Worm (Caenorhabditis elegans) whole organism, young adult: ENCODE results near the gene Y7A5A.7.

ENCODE experiments used
- B0019.2 ChIP-seq: fragments of 200-800 bp; sonication (Bioruptor generic); conservative IDR thresholded peaks from 2 replicates; pipeline ENCODE4 v1.3.6; 2022; ENCODE audit warnings: missing genetic modification reagents, missing genetic modification characterization, missing compliant biosample characterization
- Y67H2A.10 ChIP-seq: fragments of 200-800 bp; sonication (Bioruptor generic); conservative IDR thresholded peaks from 2 replicates; pipeline ENCODE4 v1.3.6; 2022; ENCODE audit warnings: missing genetic modification reagents, missing genetic modification characterization, missing compliant biosample characterization
- efl-1 ChIP-seq: fragments of 150-350 bp; optimal IDR thresholded peaks from 2 replicates; lab custom pipeline; 2014; ENCODE audit warnings: missing biosample characterization, missing genetic modification reagents, missing genetic modification characterization
- egl-44 ChIP-seq: fragments of 200-800 bp; sonication (Bioruptor generic); IDR thresholded peaks from 2 replicates; pipeline ENCODE4 v1.3.6; 2022; ENCODE audit warnings: missing genetic modification reagents, missing genetic modification characterization, missing compliant biosample characterization
- hlh-26 ChIP-seq: fragments of 200-800 bp; sonication (Bioruptor generic); conservative IDR thresholded peaks from 2 replicates; pipeline ENCODE4 v1.3.6; 2022; ENCODE audit warnings: missing genetic modification reagents, missing genetic modification characterization, missing compliant biosample characterization
- hmg-20 ChIP-seq: fragments of 200-800 bp; sonication (Bioruptor generic); IDR thresholded peaks from 2 replicates; pipeline ENCODE4 v1.3.6; 2022; ENCODE audit warnings: missing genetic modification reagents, missing genetic modification characterization, missing compliant biosample characterization
- lin-40 ChIP-seq: sonication (generic microtip); optimal IDR thresholded peaks from 2 replicates; lab custom pipeline; 2016; ENCODE audit warnings: missing genetic modification characterization, mild to moderate bottlenecking, missing compliant biosample characterization, missing genotype, missing genetic modification reagents
- lsl-1 ChIP-seq: fragments of 200-800 bp; sonication (Bioruptor generic); optimal IDR thresholded peaks from 2 replicates; lab custom pipeline; 2018; ENCODE audit warnings: mild to moderate bottlenecking, missing genetic modification characterization, moderate library complexity, missing compliant biosample characterization
- nhr-80 ChIP-seq: sonication (generic microtip); optimal IDR thresholded peaks from 2 replicates; lab custom pipeline; 2016; ENCODE audit warnings: missing genetic modification characterization, missing compliant biosample characterization
- pha-4 ChIP-seq: fragments of 150-350 bp; sonication (generic microtip); optimal IDR thresholded peaks from 2 replicates; lab custom pipeline; 2014; ENCODE audit warnings: missing biosample characterization, missing genetic modification reagents, missing genetic modification characterization
- snpc-1.3 ChIP-seq: sonication (generic microtip); optimal IDR thresholded peaks from 2 replicates; lab custom pipeline; 2017; ENCODE audit warnings: missing genetic modification characterization, mild to moderate bottlenecking, missing compliant biosample characterization, antibody characterized with exemption, moderate library complexity, missing genotype, missing genetic modification reagents; ENCODE audit not compliant: insufficient read depth
- somi-1 ChIP-seq: fragments of 200-800 bp; sonication (Bioruptor generic); optimal IDR thresholded peaks from 2 replicates; lab custom pipeline; 2018; ENCODE audit warnings: mild to moderate bottlenecking, missing genetic modification characterization, missing compliant biosample characterization
- sptf-2 ChIP-seq: fragments of 200-800 bp; sonication (Bioruptor generic); optimal IDR thresholded peaks from 2 replicates; lab custom pipeline; 2018; ENCODE audit warnings: mild to moderate bottlenecking, missing genetic modification characterization, missing compliant biosample characterization

- TF ChIP-seq hlh-26 (no peak), lin-40 (tag; lab: Kevin White, UChicago) (no peak), efl-1 (GFP tag; lab: Kevin White, UChicago) (no peak), pha-4 (tag; lab: Kevin White, UChicago) (no peak), snpc-1.3 (tag; lab: Kevin White, UChicago) (no peak), somi-1 (no peak), hmg-20 (GFP tag; lab: Robert Waterston, UW) (no peak), lsl-1 (no peak), B0019.2 (GFP tag; lab: Robert Waterston, UW) (no peak), sptf-2 (no peak), nhr-80 (tag; lab: Kevin White, UChicago) (no peak), egl-44 (GFP tag; lab: Robert Waterston, UW) (no peak), Y67H2A.10 (no peak)
These were observed 47.0 kb upstream of the Y7A5A.7 start for ce11 chrX:15851013-15851412.
